Fruit fly (Drosophila melanogaster) whole organism, embryonic: Measurements from ENCODE around the gene Reck.

Experiments
- Bgb ChIP-seq: fragments of 200-800 bp; sonication (Bioruptor generic); IDR thresholded peaks from 2 replicates; pipeline ENCODE4 v1.3.6; 2022; ENCODE audit warnings: missing biosample characterization, missing genetic modification characterization; ENCODE audit not compliant: partially characterized antibody
- CG11504 ChIP-seq: fragments of 200-800 bp; sonication (Bioruptor generic); optimal IDR thresholded peaks from 3 replicates; lab custom pipeline; 2019; ENCODE audit warnings: missing biosample characterization, mild to moderate bottlenecking, missing genetic modification characterization, moderate library complexity
- CG12219 ChIP-seq: fragments of 200-800 bp; sonication (Bioruptor generic); optimal IDR thresholded peaks from 3 replicates; lab custom pipeline; 2018; ENCODE audit warnings: missing biosample characterization, mild to moderate bottlenecking, missing genetic modification characterization
- CG1529 ChIP-seq: fragments of 200-800 bp; sonication (Bioruptor generic); optimal IDR thresholded peaks from 3 replicates; lab custom pipeline; 2018; ENCODE audit warnings: missing biosample characterization, missing genetic modification characterization
- CG15479 ChIP-seq: fragments of 200-800 bp; sonication (Bioruptor generic); optimal IDR thresholded peaks from 3 replicates; lab custom pipeline; 2019; ENCODE audit warnings: missing biosample characterization, mild to moderate bottlenecking, missing genetic modification characterization, moderate library complexity
- CG15601 ChIP-seq: fragments of 200-800 bp; sonication (Bioruptor generic); optimal IDR thresholded peaks from 3 replicates; lab custom pipeline; 2019; ENCODE audit warnings: missing biosample characterization, mild to moderate bottlenecking, missing genetic modification characterization, moderate library complexity
- CG15696 ChIP-seq: fragments of 200-800 bp; sonication (Bioruptor generic); optimal IDR thresholded peaks from 2 replicates; lab custom pipeline; 2019; ENCODE audit warnings: missing biosample characterization, mild to moderate bottlenecking, missing genetic modification characterization, moderate library complexity
- CG16863 ChIP-seq: fragments of 200-800 bp; sonication (Bioruptor generic); optimal IDR thresholded peaks from 3 replicates; lab custom pipeline; 2016; ENCODE audit warnings: missing biosample characterization, missing genetic modification characterization
- CG2116 ChIP-seq: fragments of 200-800 bp; sonication (Bioruptor generic); optimal IDR thresholded peaks from 3 replicates; lab custom pipeline; 2018; ENCODE audit warnings: missing biosample characterization, mild to moderate bottlenecking, missing genetic modification characterization
- CG3281 ChIP-seq: fragments of 200-800 bp; sonication (Bioruptor generic); optimal IDR thresholded peaks from 3 replicates; lab custom pipeline; 2017; ENCODE audit warnings: missing biosample characterization, mild to moderate bottlenecking, missing genetic modification characterization
- CG3726 ChIP-seq: fragments of 200-800 bp; sonication (Bioruptor generic); IDR thresholded peaks from 3 replicates; pipeline ENCODE4, ENCODE4 v1.3.6; 2022; ENCODE audit warnings: missing biosample characterization, missing genetic modification characterization
- CG3838 ChIP-seq: fragments of 200-800 bp; sonication (Bioruptor generic); optimal IDR thresholded peaks from 3 replicates; lab custom pipeline; 2016; ENCODE audit warnings: missing biosample characterization, missing genetic modification characterization
- CG4404 ChIP-seq: fragments of 200-800 bp; sonication (Bioruptor generic); IDR thresholded peaks from 2 replicates; pipeline ENCODE4 v1.3.6; 2022; ENCODE audit warnings: missing biosample characterization, missing genetic modification characterization
- CG6813 ChIP-seq: fragments of 200-800 bp; sonication (Bioruptor generic); optimal IDR thresholded peaks from 2 replicates; lab custom pipeline; 2017; ENCODE audit warnings: missing biosample characterization, missing genetic modification characterization, mild to moderate bottlenecking, moderate library complexity, missing genetic modification reagents
- CG7357 ChIP-seq: fragments of 200-800 bp; sonication (Bioruptor generic); IDR thresholded peaks from 3 replicates; pipeline ENCODE4 v1.3.6; 2022; ENCODE audit warnings: missing biosample characterization, missing genetic modification characterization
- CTCF ChIP-seq: fragments of 200-800 bp; sonication (Bioruptor generic); optimal IDR thresholded peaks from 2 replicates; lab custom pipeline; 2017; ENCODE audit warnings: missing biosample characterization, mild to moderate bottlenecking, missing genetic modification characterization, moderate library complexity
- CrebB ChIP-seq: fragments of 200-800 bp; sonication (Bioruptor generic); optimal IDR thresholded peaks from 3 replicates; lab custom pipeline; 2018; ENCODE audit warnings: missing biosample characterization, mild to moderate bottlenecking, missing genetic modification characterization
- ERR ChIP-seq: fragments of 200-800 bp; sonication (Bioruptor generic); optimal IDR thresholded peaks from 2 replicates; lab custom pipeline; 2016; ENCODE audit warnings: missing biosample characterization, missing genetic modification characterization
- Fer1 ChIP-seq: fragments of 200-800 bp; sonication (Bioruptor generic); optimal IDR thresholded peaks from 2 replicates; lab custom pipeline; 2017; ENCODE audit warnings: missing biosample characterization, mild to moderate bottlenecking, missing genetic modification characterization
- Hr78 ChIP-seq, 2 experiments: fragments of 200-800 bp in 1 of 2; fragments of >200 bp in 1 of 2; sonication (Bioruptor generic) in 1 of 2; optimal IDR thresholded peaks; 2 replicates each; lab custom pipeline; 2017 to 2019; ENCODE audit warnings: missing biosample characterization in 2 of 2, missing genetic modification characterization in 2 of 2, mild to moderate bottlenecking in 1 of 2, moderate library complexity in 1 of 2
- Mes4 ChIP-seq: fragments of 200-800 bp; sonication (Bioruptor generic); optimal IDR thresholded peaks from 2 replicates; lab custom pipeline; 2016; ENCODE audit warnings: missing biosample characterization, missing genetic modification characterization
- NK7.1 ChIP-seq: fragments of 200-800 bp; sonication (Bioruptor generic); optimal IDR thresholded peaks from 3 replicates; lab custom pipeline; 2016; ENCODE audit warnings: missing biosample characterization, missing genetic modification characterization
- Pdp1 ChIP-seq, 2 experiments: fragments of 200-800 bp; sonication (Bioruptor generic); optimal IDR thresholded peaks; 3 replicates each; lab custom pipeline; 2016; ENCODE audit warnings: missing biosample characterization in 2 of 2, missing genetic modification characterization in 2 of 2, mild to moderate bottlenecking in 1 of 2, moderate library complexity in 1 of 2
- Ptx1 ChIP-seq: fragments of 200-800 bp; sonication (Bioruptor generic); IDR thresholded peaks from 2 replicates; pipeline ENCODE4 v1.3.6; 2022; ENCODE audit warnings: missing biosample characterization, missing genetic modification characterization
- Sox102F ChIP-seq: fragments of 200-800 bp; sonication (Bioruptor generic); optimal IDR thresholded peaks from 2 replicates; lab custom pipeline; 2018; ENCODE audit warnings: missing biosample characterization, mild to moderate bottlenecking, missing genetic modification characterization, moderate library complexity
- Sry-β ChIP-seq: fragments of 200-800 bp; sonication (Bioruptor generic); optimal IDR thresholded peaks from 2 replicates; lab custom pipeline; 2018; ENCODE audit warnings: missing biosample characterization, mild to moderate bottlenecking, missing genetic modification characterization, moderate library complexity
- Usf ChIP-seq: fragments of 200-800 bp; sonication (Bioruptor generic); optimal IDR thresholded peaks from 2 replicates; lab custom pipeline; 2017; ENCODE audit warnings: missing genotype, missing biosample characterization, missing genetic modification characterization
- az2 ChIP-seq: fragments of 200-800 bp; sonication (Bioruptor generic); optimal IDR thresholded peaks from 3 replicates; lab custom pipeline; 2016; ENCODE audit warnings: missing biosample characterization, missing genetic modification characterization
- fd96Cb ChIP-seq: fragments of 200-800 bp; sonication (Bioruptor generic); optimal IDR thresholded peaks from 2 replicates; lab custom pipeline; 2018; ENCODE audit warnings: missing biosample characterization, mild to moderate bottlenecking, missing genetic modification characterization, moderate library complexity
- ftz-f1 ChIP-seq: fragments of 200-800 bp; sonication (Bioruptor generic); optimal IDR thresholded peaks from 2 replicates; lab custom pipeline; 2016; ENCODE audit warnings: missing biosample characterization, missing genetic modification characterization
- gcm2 ChIP-seq: fragments of 200-800 bp; sonication (Bioruptor generic); optimal IDR thresholded peaks from 2 replicates; lab custom pipeline; 2016; ENCODE audit warnings: missing biosample characterization, missing genetic modification characterization
- gem ChIP-seq: fragments of 200-800 bp; sonication (Bioruptor generic); optimal IDR thresholded peaks from 2 replicates; lab custom pipeline; 2019; ENCODE audit warnings: missing biosample characterization, mild to moderate bottlenecking, missing genetic modification characterization, moderate library complexity
- hb ChIP-seq: fragments of 200-800 bp; sonication (Bioruptor generic); IDR thresholded peaks from 3 replicates; pipeline ENCODE4 v1.3.6; 2022; ENCODE audit warnings: missing biosample characterization, missing genetic modification characterization; ENCODE audit not compliant: partially characterized antibody
- ken ChIP-seq: fragments of 200-800 bp; sonication (Bioruptor generic); IDR thresholded peaks from 3 replicates; pipeline ENCODE4 v1.3.6; 2022; ENCODE audit warnings: missing biosample characterization, missing genetic modification characterization
- knrl ChIP-seq: fragments of 200-800 bp; sonication (Bioruptor generic); IDR thresholded peaks from 3 replicates; pipeline ENCODE4 v1.3.6; 2022; ENCODE audit warnings: missing biosample characterization, missing genetic modification characterization; ENCODE audit not compliant: partially characterized antibody
- luna ChIP-seq: fragments of 200-800 bp; sonication (Bioruptor generic); optimal IDR thresholded peaks from 2 replicates; lab custom pipeline; 2016; ENCODE audit warnings: missing biosample characterization, missing genetic modification characterization
- mld ChIP-seq: fragments of 200-800 bp; sonication (Bioruptor generic); IDR thresholded peaks from 3 replicates; pipeline ENCODE4 v1.3.6; 2022; ENCODE audit warnings: missing biosample characterization, missing genetic modification characterization; ENCODE audit not compliant: partially characterized antibody
- nom ChIP-seq: fragments of 200-800 bp; sonication (Bioruptor generic); optimal IDR thresholded peaks from 2 replicates; lab custom pipeline; 2017; ENCODE audit warnings: missing biosample characterization, missing genetic modification characterization, mild to moderate bottlenecking, moderate library complexity, missing genetic modification reagents
- p53 ChIP-seq: fragments of 200-800 bp; sonication (Bioruptor generic); optimal IDR thresholded peaks from 2 replicates; lab custom pipeline; 2016; ENCODE audit warnings: missing biosample characterization, missing genetic modification characterization
- pb ChIP-seq: fragments of 200-800 bp; sonication (Bioruptor generic); optimal IDR thresholded peaks from 3 replicates; lab custom pipeline; 2016; ENCODE audit warnings: missing biosample characterization, missing genetic modification characterization
- peb ChIP-seq: fragments of 200-800 bp; sonication (Bioruptor generic); IDR thresholded peaks from 2 replicates; pipeline ENCODE4 v1.3.6; 2022; ENCODE audit warnings: missing biosample characterization, missing genetic modification characterization
- phol ChIP-seq: fragments of 200-800 bp; sonication (Bioruptor generic); optimal IDR thresholded peaks from 3 replicates; lab custom pipeline; 2018; ENCODE audit warnings: missing biosample characterization, mild to moderate bottlenecking, missing genetic modification characterization, moderate library complexity
- prd ChIP-seq, 3 experiments: fragments of >200 bp in 2 of 3; fragments of 200-800 bp in 1 of 3; sonication (Bioruptor generic) in 1 of 3; optimal IDR thresholded peaks in 2 of 3; IDR thresholded peaks in 1 of 3; 2 replicates in 2 of 3; 3 replicates in 1 of 3; pipeline versions ENCODE4 v1.3.6 to Lab custom; 2017 to 2022; ENCODE audit warnings: missing biosample characterization in 1 of 3, missing genetic modification characterization in 1 of 3
- rib ChIP-seq: fragments of 200-800 bp; sonication (Bioruptor generic); IDR thresholded peaks from 2 replicates; pipeline ENCODE4 v1.3.6; 2022; ENCODE audit warnings: missing biosample characterization, missing genetic modification characterization
- ro ChIP-seq: fragments of 200-800 bp; sonication (Bioruptor generic); IDR thresholded peaks from 2 replicates; pipeline ENCODE4 v1.3.6; 2022; ENCODE audit warnings: missing biosample characterization, missing genetic modification characterization
- row ChIP-seq: fragments of 200-800 bp; sonication (Bioruptor generic); IDR thresholded peaks from 3 replicates; pipeline ENCODE4 v1.3.6; 2022; ENCODE audit warnings: missing biosample characterization, missing genetic modification characterization
- salm ChIP-seq: fragments of 200-800 bp; sonication (Bioruptor generic); optimal IDR thresholded peaks from 2 replicates; lab custom pipeline; 2018; ENCODE audit warnings: missing biosample characterization, mild to moderate bottlenecking, missing genetic modification characterization
- so ChIP-seq: fragments of 200-800 bp; sonication (Bioruptor generic); IDR thresholded peaks from 3 replicates; pipeline ENCODE4 v1.3.6; 2022; ENCODE audit warnings: missing biosample characterization, missing genetic modification characterization
- tll ChIP-seq, 2 experiments: fragments of 200-800 bp in 1 of 2; fragments of >200 bp in 1 of 2; sonication (Bioruptor generic) in 1 of 2; optimal IDR thresholded peaks; 2 replicates each; lab custom pipeline; 2017 to 2019; ENCODE audit warnings: missing biosample characterization in 2 of 2, missing genetic modification characterization in 2 of 2, mild to moderate bottlenecking in 1 of 2, moderate library complexity in 1 of 2

The Reck gene

dm6 chr3L:14999284-15000019 lies 14.4 kb downstream of the Reck start, which contains the start of the genes mRpL39 and Prosbeta2 (continued):
- TF ChIP-seq Bgb (GFP tag; lab: Robert Waterston, UW), result peak; percentile 87
- TF ChIP-seq Usf (GFP tag; lab: Kevin White, UChicago), result no peak
- TF ChIP-seq Pdp1 (GFP tag; optimal IDR thresholded peaks at IDR 0.05; lab: Kevin White, UChicago), result peak in 1 of 2 experiments; percentile 66
- no peak for TF ChIP-seq p53 (GFP tag; lab: Kevin White, UChicago)
- TF ChIP-seq fd96Cb, result peak; percentile 70
- TF ChIP-seq rib (GFP tag; lab: Robert Waterston, UW), result 0 out of 2 replicates have a peak, but pooled peaks have one; percentile 26
- TF ChIP-seq CG16863, result no peak
- no peak for TF ChIP-seq pb
- no peak for TF ChIP-seq CG6813
- TF ChIP-seq so (GFP tag; lab: Robert Waterston, UW), result no peak
- no peak for TF ChIP-seq ro
- no peak for TF ChIP-seq CG15601 (tag; lab: Kevin White, UChicago)
- no peak for TF ChIP-seq gcm2
- TF ChIP-seq CG11504, result peak; percentile 78
- TF ChIP-seq CG1529 (GFP tag; lab: Kevin White, UChicago), result no peak
- no peak for TF ChIP-seq CrebB
- peak; percentile 72 for TF ChIP-seq CG4404 (GFP tag; lab: Robert Waterston, UW)
- TF ChIP-seq hb, result peak; percentile 96
- TF ChIP-seq tll (GFP tag; optimal IDR thresholded peaks at IDR 0.05; lab: Kevin White, UChicago), result no peak
- TF ChIP-seq ken (GFP tag; lab: Robert Waterston, UW), result peak; percentile 30; the same call in 1 of the 3 replicates
- TF ChIP-seq ftz-f1 (GFP tag; lab: Kevin White, UChicago), result no peak
- no peak for TF ChIP-seq prd (optimal IDR thresholded peaks at IDR 0.05; lab: Kevin White, UChicago)
- peak; percentile 78 for TF ChIP-seq prd (GFP tag; IDR thresholded peaks at IDR 0.05; lab: Robert Waterston, UW)
- TF ChIP-seq gem (tag; lab: Kevin White, UChicago), result peak; percentile 73
- TF ChIP-seq CG12219 (GFP tag; lab: Kevin White, UChicago), result no peak
- no peak for TF ChIP-seq CG3838 (GFP tag; lab: Kevin White, UChicago)
- TF ChIP-seq CG15479 (GFP tag; lab: Kevin White, UChicago), result no peak
- no peak for TF ChIP-seq nom (GFP tag; lab: Kevin White, UChicago)
- no peak for TF ChIP-seq az2 (GFP tag; lab: Kevin White, UChicago)
- no peak for TF ChIP-seq CG3726 (GFP tag; lab: Robert Waterston, UW)
- peak; percentile 43 for TF ChIP-seq CG15696 (tag; lab: Kevin White, UChicago)
- TF ChIP-seq salm (tag; lab: Kevin White, UChicago), result no peak
- no peak for TF ChIP-seq Hr78 (GFP tag; optimal IDR thresholded peaks at IDR 0.05; lab: Kevin White, UChicago)
- peak; percentile 84 for TF ChIP-seq Sry-β
- no peak for TF ChIP-seq ERR (GFP tag; lab: Kevin White, UChicago)
- TF ChIP-seq phol (tag; lab: Kevin White, UChicago), result peak; percentile 58
- TF ChIP-seq Sox102F (GFP tag; lab: Kevin White, UChicago), result no peak
- no peak for TF ChIP-seq luna
- TF ChIP-seq knrl (GFP tag; lab: Robert Waterston, UW), result peak; percentile 99
- TF ChIP-seq CG2116 (GFP tag; lab: Kevin White, UChicago), result peak; percentile 46
- no peak for TF ChIP-seq Fer1 (GFP tag; lab: Kevin White, UChicago)
- peak; percentile 76 for TF ChIP-seq mld (GFP tag; lab: Robert Waterston, UW)
- no peak for TF ChIP-seq CTCF (GFP tag; lab: Kevin White, UChicago)
- TF ChIP-seq CG3281 (GFP tag; lab: Kevin White, UChicago), result peak; percentile 33
- TF ChIP-seq row (GFP tag; lab: Robert Waterston, UW), result peak; percentile 90
- TF ChIP-seq NK7.1, result no peak
- peak; percentile 76 for TF ChIP-seq CG7357 (GFP tag; lab: Robert Waterston, UW)
- TF ChIP-seq Mes4 (GFP tag; lab: Kevin White, UChicago), result no peak
- TF ChIP-seq Ptx1 (GFP tag; lab: Robert Waterston, UW), result peak; percentile 81
- TF ChIP-seq peb (GFP tag; lab: Robert Waterston, UW), result no peak
